Fruit fly (Drosophila melanogaster): ENCODE measurements around the gene CG46311.

DNA sequence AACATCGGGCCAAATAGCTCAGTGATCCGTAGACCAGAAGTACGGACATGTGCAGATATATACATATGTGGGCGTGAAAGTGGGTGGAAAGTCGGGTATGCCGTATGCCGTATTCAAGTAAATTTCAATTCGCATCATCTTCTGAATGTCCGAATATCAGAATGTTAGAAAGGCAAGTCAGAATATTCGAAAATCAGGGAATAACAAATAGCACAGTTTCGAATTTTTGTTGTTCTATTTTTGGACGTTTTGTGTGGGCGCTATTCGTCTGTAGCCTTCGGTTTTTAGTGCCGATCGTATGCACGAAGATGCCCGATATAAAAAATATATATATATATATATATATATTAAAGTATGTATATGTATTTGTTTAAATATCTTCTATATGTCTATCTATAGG is 40.9 kb downstream of the CG46311 start:
- TF ChIP-seq CG17806 (tag; optimal IDR thresholded peaks at IDR 0.05) (no peak), Snoo (tag; optimal IDR thresholded peaks at IDR 0.05) (no peak), CG9948 (tag; optimal IDR thresholded peaks at IDR 0.05) (no peak), EcR (GFP tag; optimal IDR thresholded peaks at IDR 0.05) (no peak), CG4496 (GFP tag; IDR thresholded peaks at IDR 0.05) (no peak), CG32121 (GFP tag; IDR thresholded peaks at IDR 0.05) (no peak), CG15710 (tag; optimal IDR thresholded peaks at IDR 0.05) (no peak), Pif1B (GFP tag; optimal IDR thresholded peaks at IDR 0.05) (no peak), Ets98B (GFP tag; IDR thresholded peaks at IDR 0.05) (no peak)
